Worm (Caenorhabditis elegans) whole organism, L4/young adult: Measurements from ENCODE around the gene srx-58.

Experiments
- W03F9.2 ChIP-seq: fragments of 150-350 bp; optimal IDR thresholded peaks from 2 replicates; lab custom pipeline; 2014; ENCODE audit warnings: missing biosample characterization, missing genetic modification characterization
- dao-5 ChIP-seq: sonication (generic microtip); optimal IDR thresholded peaks from 2 replicates; lab custom pipeline; 2016; ENCODE audit warnings: missing genotype, missing genetic modification characterization, moderate library complexity, missing compliant biosample characterization
- him-1 ChIP-seq: sonication (generic microtip); optimal IDR thresholded peaks from 2 replicates; lab custom pipeline; 2016; ENCODE audit warnings: missing genotype, missing genetic modification reagents, missing genetic modification characterization, missing compliant biosample characterization

DNA sequence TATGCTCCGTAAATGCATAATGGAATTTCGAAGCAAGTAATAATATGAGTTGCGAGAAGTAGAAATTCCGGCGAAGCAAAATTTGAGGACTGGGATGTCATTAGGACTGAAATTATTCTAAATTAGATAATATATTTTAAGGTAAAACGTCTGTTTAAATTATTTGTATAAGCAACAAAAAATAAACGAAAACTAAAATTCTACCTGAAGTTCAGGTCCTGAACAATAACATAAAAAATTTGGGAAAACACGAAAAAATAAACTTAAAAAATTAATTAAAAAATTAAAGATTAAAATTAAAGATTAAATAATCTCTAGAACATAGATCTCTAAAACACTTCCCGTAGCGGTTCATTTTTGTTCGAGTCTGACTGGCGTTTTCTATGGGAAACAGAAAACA lies 27.3 kb downstream of the srx-58 start, which contains the start of gene srh-251:
- TF ChIP-seq dao-5 (no peak), him-1 (tag; lab: Kevin White, UChicago) (no peak), W03F9.2 (tag; lab: Kevin White, UChicago) (no peak)
